Worm (Caenorhabditis elegans) whole organism, L3 larva: Measurements from ENCODE around the gene cyp-14A1.

Source experiments
- egl-27 ChIP-seq: sonication (generic microtip); optimal IDR thresholded peaks from 4 replicates; lab custom pipeline; 2017; ENCODE audit warnings: missing biosample characterization, missing genetic modification reagents, missing genetic modification characterization
- sea-2 ChIP-seq: fragments of 150-350 bp; sonication (generic microtip); optimal IDR thresholded peaks from 4 replicates; lab custom pipeline; 2014; ENCODE audit warnings: missing biosample characterization, missing genetic modification reagents, missing genetic modification characterization
- skn-1 ChIP-seq: fragments of 150-350 bp; optimal IDR thresholded peaks from 2 replicates; lab custom pipeline; 2014; ENCODE audit warnings: missing biosample characterization, missing genetic modification characterization

DNA sequence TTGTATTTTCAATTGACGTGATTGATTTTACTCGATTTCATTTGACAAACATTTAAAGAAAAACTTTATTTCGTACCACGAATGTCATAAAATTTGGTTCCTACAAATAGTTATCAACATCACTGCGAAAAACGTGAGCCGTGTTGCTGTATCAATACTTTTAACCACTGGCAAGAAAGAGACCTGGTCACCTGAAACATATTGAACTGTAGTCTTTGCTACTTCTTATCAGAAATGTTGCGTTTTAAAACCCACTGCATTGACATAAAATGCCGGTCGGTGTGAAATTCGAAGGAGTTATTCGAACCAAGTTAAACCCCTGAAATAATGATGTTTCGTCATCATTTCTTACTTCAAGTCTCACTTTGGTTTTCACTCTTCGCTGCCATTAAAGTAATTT, 19.5 kb downstream of the cyp-14A1 start:
- TF ChIP-seq skn-1 (tag; lab: Kevin White, UChicago) (no peak), sea-2 (GFP tag; lab: Kevin White, UChicago) (no peak), egl-27 (tag; lab: Kevin White, UChicago) (no peak)
